Fruit fly (Drosophila melanogaster) whole organism, prepupa: ENCODE results near the gene CG32631.

Experiments
- CG15336 ChIP-seq: fragments of 200-800 bp; sonication (Bioruptor generic); IDR thresholded peaks from 2 replicates; pipeline ENCODE4 v1.3.6; 2022; ENCODE audit warnings: missing biosample characterization, missing genetic modification characterization
- CG4318 ChIP-seq: fragments of 200-800 bp; sonication (Bioruptor generic); optimal IDR thresholded peaks from 3 replicates; lab custom pipeline; 2017; ENCODE audit warnings: missing biosample characterization, mild to moderate bottlenecking, missing genetic modification characterization
- CG6163 ChIP-seq: fragments of 200-800 bp; sonication (Bioruptor generic); IDR thresholded peaks from 3 replicates; pipeline ENCODE4 v1.3.6; 2022; ENCODE audit warnings: missing biosample characterization, missing genetic modification characterization
- Gug ChIP-seq: fragments of 200-800 bp; sonication (Bioruptor generic); IDR thresholded peaks from 2 replicates; pipeline ENCODE4 v1.3.6; 2022; ENCODE audit warnings: missing biosample characterization, missing genetic modification characterization
- Hr39 ChIP-seq: fragments of 200-800 bp; sonication (Bioruptor generic); optimal IDR thresholded peaks from 2 replicates; lab custom pipeline; 2016; ENCODE audit warnings: missing biosample characterization, missing genetic modification characterization
- dac ChIP-seq: fragments of 200-800 bp; sonication (Bioruptor generic); optimal IDR thresholded peaks from 2 replicates; lab custom pipeline; 2017; ENCODE audit warnings: missing biosample characterization, mild to moderate bottlenecking, missing genetic modification characterization
- lz ChIP-seq: fragments of 200-800 bp; sonication (Bioruptor generic); optimal IDR thresholded peaks from 3 replicates; lab custom pipeline; 2016; ENCODE audit warnings: missing biosample characterization, missing genetic modification characterization
- svp ChIP-seq: fragments of 200-800 bp; sonication (Bioruptor generic); peaks from one replicate; lab custom pipeline; 2016; ENCODE audit warnings: missing biosample characterization, missing genetic modification characterization
- topi ChIP-seq: fragments of 200-800 bp; sonication (Bioruptor generic); optimal IDR thresholded peaks from 3 replicates; lab custom pipeline; 2016; ENCODE audit warnings: missing biosample characterization, missing genetic modification characterization
- vri ChIP-seq: fragments of 200-800 bp; sonication (Bioruptor generic); optimal IDR thresholded peaks from 3 replicates; lab custom pipeline; 2016; ENCODE audit warnings: missing biosample characterization, mild to moderate bottlenecking, missing genetic modification characterization

DNA sequence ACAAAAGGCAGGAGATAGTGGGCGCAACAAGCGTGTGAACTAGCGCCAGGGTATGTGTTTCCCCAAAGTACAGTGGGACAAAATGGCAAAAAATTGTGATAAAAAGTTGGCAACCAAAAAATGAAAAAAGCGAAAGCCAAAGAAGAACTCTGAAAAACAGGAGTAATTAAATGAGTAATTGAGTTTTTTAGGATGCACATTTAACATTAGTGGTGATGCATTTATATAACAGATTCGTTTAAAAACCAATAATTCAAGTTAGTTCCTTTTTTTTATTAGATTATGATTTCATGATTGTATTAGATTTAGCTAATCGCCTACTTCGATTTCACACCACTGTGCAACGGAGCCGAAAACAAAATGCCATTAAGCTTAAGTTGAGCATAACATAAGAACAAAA, 16.1 kb downstream of the CG32631 start:
- TF ChIP-seq topi (peak; percentile 57), CG4318 (GFP tag; lab: Kevin White, UChicago) (peak; percentile 61), dac (GFP tag; lab: Kevin White, UChicago) (peak; percentile 45), svp (peak; percentile 61), Gug (GFP tag; lab: Robert Waterston, UW) (peak; percentile 47), CG6163 (GFP tag; lab: Robert Waterston, UW) (no peak; the same call in 2 of the 3 replicates), lz (GFP tag; lab: Kevin White, UChicago) (peak; percentile 42), CG15336 (GFP tag; lab: Robert Waterston, UW) (peak; percentile 57), vri (GFP tag; lab: Kevin White, UChicago) (no peak), Hr39 (GFP tag; lab: Kevin White, UChicago) (peak; percentile 63)
